ENCODE assay signal across 3 fruit fly cellular contexts in genomic region chrX:1948508-1949065, dm6.
TF ChIP-seq lines count a peak whose summit lies in the region.

No protein-coding gene starts in this region.

TF ChIP-seq in whole organism, embryonic, 481 proteins besides CTCF, POLR2A, EP300 and RAD21 (continued from another document and continues in another):
- no peak for TF ChIP-seq trh (GFP tag; optimal IDR thresholded peaks at IDR 0.05; lab: Kevin White, UChicago)
- TF ChIP-seq ind (GFP tag; optimal IDR thresholded peaks at IDR 0.05; lab: Kevin White, UChicago), result peak; percentile 36
- TF ChIP-seq Xrp1 (GFP tag; IDR thresholded peaks at IDR 0.05; lab: Robert Waterston, UW), result peak; percentile 55; the same call in 1 of the 2 replicates
- peak; percentile 42 for TF ChIP-seq Hsf (GFP tag; optimal IDR thresholded peaks at IDR 0.05; lab: Kevin White, UChicago)
- TF ChIP-seq bsh (GFP tag; optimal IDR thresholded peaks at IDR 0.05; lab: Kevin White, UChicago), result peak; percentile 50 to 92
- TF ChIP-seq CG2199 (GFP tag; IDR thresholded peaks at IDR 0.05; lab: Robert Waterston, UW), result no peak
- no peak for TF ChIP-seq CG3838 (GFP tag; optimal IDR thresholded peaks at IDR 0.05; lab: Kevin White, UChicago)
- peak; percentile 15 for TF ChIP-seq CG18262 (tag; optimal IDR thresholded peaks at IDR 0.05; lab: Kevin White, UChicago)
- TF ChIP-seq CG31441 (GFP tag; IDR thresholded peaks at IDR 0.05; lab: Robert Waterston, UW), result peak; percentile 40; the same call in 1 of the 2 replicates
- peak; percentile 33 for TF ChIP-seq maf-S (GFP tag; optimal IDR thresholded peaks at IDR 0.05; lab: Kevin White, UChicago)
- TF ChIP-seq CG6791 (GFP tag; IDR thresholded peaks at IDR 0.05; lab: Robert Waterston, UW; ENCODE audit: partially characterized antibody), result no peak
- no peak for TF ChIP-seq CG11093 (GFP tag; IDR thresholded peaks at IDR 0.05; lab: Robert Waterston, UW)
- TF ChIP-seq CG16815 (GFP tag; optimal IDR thresholded peaks at IDR 0.05; lab: Kevin White, UChicago), result peak; percentile 50
- no peak for TF ChIP-seq ken (GFP tag; IDR thresholded peaks at IDR 0.05; lab: Robert Waterston, UW)
- TF ChIP-seq Stat92E (GFP tag; optimal IDR thresholded peaks at IDR 0.05; lab: Kevin White, UChicago), result no peak
- no peak for TF ChIP-seq nerfin-1 (tag; optimal IDR thresholded peaks at IDR 0.05; lab: Kevin White, UChicago)
- peak; percentile 84 for TF ChIP-seq CG3281 (GFP tag; optimal IDR thresholded peaks at IDR 0.05; lab: Kevin White, UChicago)
- no peak for TF ChIP-seq CG8281 (tag; optimal IDR thresholded peaks at IDR 0.05; lab: Kevin White, UChicago)
- 0 out of 2 replicates have a peak, but pooled peaks have one; percentile 17 for TF ChIP-seq CG4404 (GFP tag; IDR thresholded peaks at IDR 0.05; lab: Robert Waterston, UW)
- TF ChIP-seq disco-r (GFP tag; optimal IDR thresholded peaks at IDR 0.05; lab: Kevin White, UChicago), result no peak
- no peak for TF ChIP-seq hbn (GFP tag; IDR thresholded peaks at IDR 0.05; lab: Robert Waterston, UW; ENCODE audit: partially characterized antibody)
- peak; percentile 60 for TF ChIP-seq Ets65A (GFP tag; lab: Kevin White, UChicago)
- 0 out of 2 replicates have a peak, but pooled peaks have one; percentile 45 for TF ChIP-seq klu (GFP tag; IDR thresholded peaks at IDR 0.05; lab: Robert Waterston, UW)
- no peak for TF ChIP-seq salm (tag; optimal IDR thresholded peaks at IDR 0.05; lab: Kevin White, UChicago)
- peak; percentile 80 for TF ChIP-seq lbe (GFP tag; optimal IDR thresholded peaks at IDR 0.05; lab: Kevin White, UChicago)
- no peak for TF ChIP-seq Eip74EF (GFP tag; optimal IDR thresholded peaks at IDR 0.05; lab: Kevin White, UChicago)
- no peak for TF ChIP-seq Deaf1 (tag; optimal IDR thresholded peaks at IDR 0.05; lab: Kevin White, UChicago)
- TF ChIP-seq ac (GFP tag; optimal IDR thresholded peaks at IDR 0.05; lab: Kevin White, UChicago), result no peak
- TF ChIP-seq Fer2 (tag; optimal IDR thresholded peaks at IDR 0.05; lab: Kevin White, UChicago), result no peak
- TF ChIP-seq otp (GFP tag; IDR thresholded peaks at IDR 0.05; lab: Robert Waterston, UW), result no peak
- peak; percentile 51; the same call in 1 of the 2 replicates for TF ChIP-seq CG11247 (GFP tag; IDR thresholded peaks at IDR 0.05; lab: Robert Waterston, UW)
- peak; percentile 57 for TF ChIP-seq ftz-f1 (GFP tag; optimal IDR thresholded peaks at IDR 0.05; lab: Kevin White, UChicago)
- no peak for TF ChIP-seq dm (GFP tag; optimal IDR thresholded peaks at IDR 0.05; lab: Kevin White, UChicago)
- no peak for TF ChIP-seq chm (GFP tag; IDR thresholded peaks at IDR 0.05; lab: Robert Waterston, UW)
- peak; percentile 13 for TF ChIP-seq tio (GFP tag; optimal IDR thresholded peaks at IDR 0.05; lab: Kevin White, UChicago)
- TF ChIP-seq nau (GFP tag; optimal IDR thresholded peaks at IDR 0.05; lab: Kevin White, UChicago), result no peak
- TF ChIP-seq Rfx (GFP tag; IDR thresholded peaks at IDR 0.05; lab: Robert Waterston, UW), result peak; percentile 80
- TF ChIP-seq mirr (GFP tag; optimal IDR thresholded peaks at IDR 0.05; lab: Kevin White, UChicago), result no peak
- TF ChIP-seq CG30020 (tag; optimal IDR thresholded peaks at IDR 0.05; lab: Kevin White, UChicago), result no peak
- peak; percentile 17 for TF ChIP-seq CG13424 (tag; optimal IDR thresholded peaks at IDR 0.05; lab: Kevin White, UChicago)
- no peak for TF ChIP-seq CG8944 (GFP tag; optimal IDR thresholded peaks at IDR 0.05; lab: Kevin White, UChicago)
- TF ChIP-seq wor (GFP tag; IDR thresholded peaks at IDR 0.05; lab: Robert Waterston, UW), result no peak
- no peak for TF ChIP-seq E2f1 (GFP tag; IDR thresholded peaks at IDR 0.05; lab: Robert Waterston, UW)
- TF ChIP-seq CG31365 (tag; optimal IDR thresholded peaks at IDR 0.05; lab: Kevin White, UChicago), result no peak
- TF ChIP-seq HLHmδ (GFP tag; optimal IDR thresholded peaks at IDR 0.05; lab: Kevin White, UChicago), result no peak

TF ChIP-seq in whole organism, prepupa, 60 proteins besides CTCF, POLR2A, EP300 and RAD21 (continued from another document):
- peak; percentile 82 for TF ChIP-seq spab (GFP tag; optimal IDR thresholded peaks at IDR 0.05; lab: Kevin White, UChicago)
- TF ChIP-seq OdsH (GFP tag; optimal IDR thresholded peaks at IDR 0.05; lab: Kevin White, UChicago), result peak; percentile 89
- TF ChIP-seq Sox15 (GFP tag; optimal IDR thresholded peaks at IDR 0.05; lab: Kevin White, UChicago), result peak; percentile 79
- TF ChIP-seq ss (GFP tag; optimal IDR thresholded peaks at IDR 0.05; lab: Kevin White, UChicago), result peak; percentile 61 to 83
- TF ChIP-seq Sox102F (GFP tag; optimal IDR thresholded peaks at IDR 0.05; lab: Kevin White, UChicago), result peak; percentile 87
- peak; percentile 72 for TF ChIP-seq CG11902 (GFP tag; optimal IDR thresholded peaks at IDR 0.05; lab: Kevin White, UChicago)
- peak; percentile 90 for TF ChIP-seq acj6 (GFP tag; optimal IDR thresholded peaks at IDR 0.05; lab: Kevin White, UChicago)
- TF ChIP-seq lz (GFP tag; optimal IDR thresholded peaks at IDR 0.05; lab: Kevin White, UChicago), result peak; percentile 90
- peak; percentile 89 for TF ChIP-seq CG6854 (GFP tag; optimal IDR thresholded peaks at IDR 0.05; lab: Kevin White, UChicago)
- peak; percentile 85 for TF ChIP-seq CG6808 (GFP tag; optimal IDR thresholded peaks at IDR 0.05; lab: Kevin White, UChicago)
- TF ChIP-seq CG8632 (GFP tag; optimal IDR thresholded peaks at IDR 0.05; lab: Kevin White, UChicago), result peak; percentile 91
- peak; percentile 93 for TF ChIP-seq achi (GFP tag; optimal IDR thresholded peaks at IDR 0.05; lab: Kevin White, UChicago)
- peak; percentile 92 for TF ChIP-seq CG3919 (GFP tag; optimal IDR thresholded peaks at IDR 0.05; lab: Kevin White, UChicago)
- peak; percentile 89 for TF ChIP-seq CG6792 (GFP tag; optimal IDR thresholded peaks at IDR 0.05; lab: Kevin White, UChicago)
- TF ChIP-seq Hr38 (GFP tag; optimal IDR thresholded peaks at IDR 0.05; lab: Kevin White, UChicago), result no peak
- peak; percentile 81 for TF ChIP-seq dsx (GFP tag; optimal IDR thresholded peaks at IDR 0.05; lab: Kevin White, UChicago; ENCODE audit: poor library complexity, severe bottlenecking)
- peak; percentile 89 for TF ChIP-seq CG31627 (GFP tag; optimal IDR thresholded peaks at IDR 0.05; lab: Kevin White, UChicago)
- peak; percentile 79 for TF ChIP-seq CG3032 (tag; optimal IDR thresholded peaks at IDR 0.05; lab: Kevin White, UChicago)
- peak; percentile 57 for TF ChIP-seq fd85E (GFP tag; optimal IDR thresholded peaks at IDR 0.05; lab: Kevin White, UChicago)
- peak; percentile 95 for TF ChIP-seq CG8119 (GFP tag; IDR thresholded peaks at IDR 0.05; lab: Robert Waterston, UW)
- TF ChIP-seq Sox14 (GFP tag; optimal IDR thresholded peaks at IDR 0.05; lab: Kevin White, UChicago), result peak; percentile 94
- TF ChIP-seq Gug (GFP tag; IDR thresholded peaks at IDR 0.05; lab: Robert Waterston, UW), result peak; percentile 93
- peak; percentile 77 for TF ChIP-seq fd59A (GFP tag; optimal IDR thresholded peaks at IDR 0.05; lab: Kevin White, UChicago)
- peak; percentile 88 for TF ChIP-seq CG10669 (GFP tag; optimal IDR thresholded peaks at IDR 0.05; lab: Kevin White, UChicago)
- TF ChIP-seq Eip78C (GFP tag; lab: Kevin White, UChicago), result peak; percentile 94
- peak; percentile 90 for TF ChIP-seq Eip93F (GFP tag; optimal IDR thresholded peaks at IDR 0.05; lab: Kevin White, UChicago)
- TF ChIP-seq CG34406 (GFP tag; optimal IDR thresholded peaks at IDR 0.05; lab: Kevin White, UChicago), result peak; percentile 92
- peak; percentile 74 for TF ChIP-seq dac (GFP tag; optimal IDR thresholded peaks at IDR 0.05; lab: Kevin White, UChicago)
- TF ChIP-seq Hr39 (GFP tag; optimal IDR thresholded peaks at IDR 0.05; lab: Kevin White, UChicago), result peak; percentile 85
- TF ChIP-seq CG7368 (GFP tag; optimal IDR thresholded peaks at IDR 0.05; lab: Kevin White, UChicago), result peak; percentile 76
- TF ChIP-seq svp (GFP tag; lab: Kevin White, UChicago), result peak; percentile 88
- TF ChIP-seq CG1621 (tag; optimal IDR thresholded peaks at IDR 0.05; lab: Kevin White, UChicago), result peak; percentile 92
- TF ChIP-seq CG11762 (GFP tag; optimal IDR thresholded peaks at IDR 0.05; lab: Kevin White, UChicago; ENCODE audit: insufficient read depth), result peak; percentile 86
- TF ChIP-seq CG8319 (GFP tag; optimal IDR thresholded peaks at IDR 0.05; lab: Kevin White, UChicago), result peak; percentile 78
- peak; percentile 93 for TF ChIP-seq topi (GFP tag; optimal IDR thresholded peaks at IDR 0.05; lab: Kevin White, UChicago)
- peak; percentile 93 for TF ChIP-seq CG6276 (GFP tag; optimal IDR thresholded peaks at IDR 0.05; lab: Kevin White, UChicago)
- peak; percentile 74 for TF ChIP-seq Blimp-1 (GFP tag; optimal IDR thresholded peaks at IDR 0.05; lab: Kevin White, UChicago)
- TF ChIP-seq cyc (GFP tag; optimal IDR thresholded peaks at IDR 0.05; lab: Kevin White, UChicago), result peak; percentile 84
- TF ChIP-seq eg (GFP tag; IDR thresholded peaks at IDR 0.05; lab: Robert Waterston, UW), result peak; percentile 96
- peak; percentile 97 for TF ChIP-seq CG15336 (GFP tag; IDR thresholded peaks at IDR 0.05; lab: Robert Waterston, UW)

TF ChIP-seq in whole organism, wandering third instar larva, 38 proteins besides CTCF, POLR2A, EP300 and RAD21 (continued from another document):
- peak; percentile 29 for TF ChIP-seq CrebA (GFP tag; optimal IDR thresholded peaks at IDR 0.05; lab: Kevin White, UChicago; ENCODE audit: borderline replicate concordance)
- peak; percentile 91 for TF ChIP-seq OdsH (GFP tag; optimal IDR thresholded peaks at IDR 0.05; lab: Kevin White, UChicago)
- no peak for TF ChIP-seq Myc (optimal IDR thresholded peaks at IDR 0.05; lab: Kevin White, UChicago)
- no peak for TF ChIP-seq N (GFP tag; optimal IDR thresholded peaks at IDR 0.05; lab: Kevin White, UChicago)
- TF ChIP-seq sage (GFP tag; optimal IDR thresholded peaks at IDR 0.05; lab: Kevin White, UChicago), result peak; percentile 37
- no peak for TF ChIP-seq sv (GFP tag; optimal IDR thresholded peaks at IDR 0.05; lab: Kevin White, UChicago)
- TF ChIP-seq Hnf4 (GFP tag; optimal IDR thresholded peaks at IDR 0.05; lab: Kevin White, UChicago), result peak; percentile 78
- TF ChIP-seq Dif (GFP tag; optimal IDR thresholded peaks at IDR 0.05; lab: Kevin White, UChicago; ENCODE audit: partially characterized antibody), result no peak
- TF ChIP-seq Hr78 (GFP tag; optimal IDR thresholded peaks at IDR 0.05; lab: Kevin White, UChicago), result no peak
- TF ChIP-seq jim (GFP tag; optimal IDR thresholded peaks at IDR 0.05; lab: Kevin White, UChicago), result no peak
- TF ChIP-seq Mio (GFP tag; optimal IDR thresholded peaks at IDR 0.05; lab: Kevin White, UChicago), result peak; percentile 71
- TF ChIP-seq dl (GFP tag; optimal IDR thresholded peaks at IDR 0.05; lab: Kevin White, UChicago; ENCODE audit: insufficient read depth in 1 of 2, partially characterized antibody in 2 of 2), result no peak
- no peak for TF ChIP-seq Jra (GFP tag; optimal IDR thresholded peaks at IDR 0.05; lab: Kevin White, UChicago)
- TF ChIP-seq brk (GFP tag; optimal IDR thresholded peaks at IDR 0.05; lab: Kevin White, UChicago), result peak; percentile 2
- no peak for TF ChIP-seq Vsx2 (GFP tag; optimal IDR thresholded peaks at IDR 0.05; lab: Kevin White, UChicago; ENCODE audit: partially characterized antibody)
- TF ChIP-seq Sp1 (GFP tag; optimal IDR thresholded peaks at IDR 0.05; lab: Kevin White, UChicago), result peak; percentile 92
